Worm (Caenorhabditis elegans) whole organism, late embryonic: ENCODE data around the gene msp-81.

Experiments
- C08G9.2 ChIP-seq: sonication (generic microtip); optimal IDR thresholded peaks from 2 replicates; lab custom pipeline; 2016; ENCODE audit warnings: mild to moderate bottlenecking, missing genetic modification characterization, moderate library complexity, missing compliant biosample characterization
- C38D4.7 ChIP-seq: fragments of 200-800 bp; sonication (Bioruptor generic); optimal IDR thresholded peaks from 2 replicates; lab custom pipeline; 2018; ENCODE audit warnings: mild to moderate bottlenecking, missing genetic modification characterization, moderate library complexity, missing compliant biosample characterization
- T23F11.4 ChIP-seq: fragments of 200-800 bp; sonication (Bioruptor generic); optimal IDR thresholded peaks from 2 replicates; lab custom pipeline; 2018; ENCODE audit warnings: mild to moderate bottlenecking, missing genetic modification characterization, missing compliant biosample characterization
- ahr-1 ChIP-seq: sonication (generic microtip); optimal IDR thresholded peaks from 2 replicates; lab custom pipeline; 2016; ENCODE audit warnings: missing genetic modification characterization, missing compliant biosample characterization
- ama-1 ChIP-seq: fragments of 150-350 bp; optimal IDR thresholded peaks from 2 replicates; lab custom pipeline; 2014
- ceh-14 ChIP-seq: sonication (generic microtip); optimal IDR thresholded peaks from 2 replicates; lab custom pipeline; 2016; ENCODE audit warnings: missing genotype, missing genetic modification characterization, missing compliant biosample characterization
- ceh-18 ChIP-seq: sonication (generic microtip); optimal IDR thresholded peaks from 2 replicates; lab custom pipeline; 2016; ENCODE audit warnings: missing genetic modification characterization, missing compliant biosample characterization
- ceh-2 ChIP-seq: sonication (generic microtip); optimal IDR thresholded peaks from 2 replicates; lab custom pipeline; 2016; ENCODE audit warnings: missing genotype, missing genetic modification characterization, missing compliant biosample characterization
- ceh-22 ChIP-seq: sonication (generic microtip); optimal IDR thresholded peaks from 2 replicates; lab custom pipeline; 2017; ENCODE audit warnings: missing biosample characterization, missing genetic modification characterization
- ceh-45 ChIP-seq: fragments of 200-800 bp; sonication (Bioruptor generic); IDR thresholded peaks from 2 replicates; pipeline ENCODE4 v1.3.6; 2022; ENCODE audit warnings: missing genetic modification reagents, missing genetic modification characterization, missing compliant biosample characterization
- ceh-9 ChIP-seq: sonication (generic microtip); optimal IDR thresholded peaks from 2 replicates; lab custom pipeline; 2016; ENCODE audit warnings: mild to moderate bottlenecking, missing genetic modification characterization, inconsistent platforms, missing compliant biosample characterization
- elt-4 ChIP-seq: sonication (generic microtip); optimal IDR thresholded peaks from 2 replicates; lab custom pipeline; 2016; ENCODE audit warnings: missing genetic modification characterization, missing compliant biosample characterization
- ets-4 ChIP-seq: sonication (generic microtip); optimal IDR thresholded peaks from 2 replicates; lab custom pipeline; 2016; ENCODE audit warnings: missing genetic modification characterization, missing compliant biosample characterization
- eyg-1 ChIP-seq: sonication (generic microtip); optimal IDR thresholded peaks from 2 replicates; lab custom pipeline; 2016; ENCODE audit warnings: missing genotype, missing genetic modification characterization, missing compliant biosample characterization
- fkh-10 ChIP-seq: fragments of 150-350 bp; optimal IDR thresholded peaks from 2 replicates; lab custom pipeline; 2014; ENCODE audit warnings: missing biosample characterization, missing genetic modification reagents, missing genetic modification characterization
- hlh-13 ChIP-seq: fragments of 200-800 bp; sonication (Bioruptor generic); optimal IDR thresholded peaks from 2 replicates; lab custom pipeline; 2018; ENCODE audit warnings: mild to moderate bottlenecking, missing genetic modification characterization, missing compliant biosample characterization
- hlh-8 ChIP-seq: sonication (generic microtip); optimal IDR thresholded peaks from 2 replicates; lab custom pipeline; 2016; ENCODE audit warnings: missing genotype, missing genetic modification characterization, missing compliant biosample characterization
- nfya-1 ChIP-seq: sonication (generic microtip); optimal IDR thresholded peaks from 2 replicates; lab custom pipeline; 2017; ENCODE audit warnings: missing genetic modification characterization, mild to moderate bottlenecking, missing compliant biosample characterization, antibody characterized with exemption, moderate library complexity
- nhr-11 ChIP-seq: fragments of 150-350 bp; optimal IDR thresholded peaks from 2 replicates; lab custom pipeline; 2014; ENCODE audit warnings: missing biosample characterization, missing genetic modification characterization
- npax-4 ChIP-seq: sonication (generic microtip); optimal IDR thresholded peaks from 2 replicates; lab custom pipeline; 2016; ENCODE audit warnings: missing genetic modification characterization, missing compliant biosample characterization
- pag-3 ChIP-seq: sonication (generic microtip); optimal IDR thresholded peaks from 2 replicates; lab custom pipeline; 2016; ENCODE audit warnings: missing compliant biosample characterization, missing genetic modification characterization, borderline replicate concordance
- pat-9 ChIP-seq: fragments of 200-800 bp; sonication (Bioruptor generic); optimal IDR thresholded peaks from 2 replicates; lab custom pipeline; 2018; ENCODE audit warnings: mild to moderate bottlenecking, missing genetic modification characterization, moderate library complexity, missing compliant biosample characterization
- pha-2 ChIP-seq: sonication (generic microtip); optimal IDR thresholded peaks from 2 replicates; lab custom pipeline; 2017; ENCODE audit warnings: mild to moderate bottlenecking, missing genetic modification characterization, missing compliant biosample characterization
- pros-1 ChIP-seq: fragments of 150-350 bp; optimal IDR thresholded peaks from 2 replicates; lab custom pipeline; 2014; ENCODE audit warnings: missing biosample characterization, missing genetic modification reagents, missing genetic modification characterization
- sox-2 ChIP-seq: fragments of 200-800 bp; sonication (Bioruptor generic); IDR thresholded peaks from 2 replicates; pipeline ENCODE4 v1.3.6; 2022; ENCODE audit warnings: missing genetic modification reagents, missing genetic modification characterization, missing compliant biosample characterization
- unc-3 ChIP-seq, 2 experiments: fragments of 200-800 bp in 1 of 2; sonication (Bioruptor generic) in 1 of 2; sonication (generic microtip) in 1 of 2; conservative IDR thresholded peaks in 1 of 2; optimal IDR thresholded peaks in 1 of 2; 2 replicates each; pipeline versions ENCODE4 v1.3.6 to Lab custom; 2016 to 2022; ENCODE audit warnings: missing compliant biosample characterization in 2 of 2, missing genetic modification characterization in 2 of 2, missing genetic modification reagents in 1 of 2
- unc-42 ChIP-seq: sonication (generic microtip); optimal IDR thresholded peaks from 2 replicates; lab custom pipeline; 2016; ENCODE audit warnings: missing genotype, missing genetic modification characterization, missing compliant biosample characterization
- unc-55 ChIP-seq: sonication (generic microtip); optimal IDR thresholded peaks from 2 replicates; lab custom pipeline; 2017; ENCODE audit warnings: missing biosample characterization, missing genetic modification reagents, missing genetic modification characterization
- unc-86 ChIP-seq: sonication (generic microtip); optimal IDR thresholded peaks from 2 replicates; lab custom pipeline; 2016; ENCODE audit warnings: missing genetic modification characterization, missing compliant biosample characterization
- zip-5 ChIP-seq: sonication (generic microtip); optimal IDR thresholded peaks from 2 replicates; lab custom pipeline; 2016; ENCODE audit warnings: missing genetic modification characterization, missing compliant biosample characterization

msp-81 gene

ce11 chrIV:9825196-9825744, 10.9 kb downstream of the msp-81 start, which contains the start of gene mtr-4:
mtr-4 (plus strand) TSS chrIV:9825694.
- TF ChIP-seq eyg-1 (tag; lab: Kevin White, UChicago), result no peak
- TF ChIP-seq pag-3, result no peak
- no peak for TF ChIP-seq ceh-18 (tag; lab: Kevin White, UChicago)
- no peak for TF ChIP-seq hlh-8 (tag; lab: Kevin White, UChicago)
- TF ChIP-seq, all 69 proteins: peak for 0

DNA sequence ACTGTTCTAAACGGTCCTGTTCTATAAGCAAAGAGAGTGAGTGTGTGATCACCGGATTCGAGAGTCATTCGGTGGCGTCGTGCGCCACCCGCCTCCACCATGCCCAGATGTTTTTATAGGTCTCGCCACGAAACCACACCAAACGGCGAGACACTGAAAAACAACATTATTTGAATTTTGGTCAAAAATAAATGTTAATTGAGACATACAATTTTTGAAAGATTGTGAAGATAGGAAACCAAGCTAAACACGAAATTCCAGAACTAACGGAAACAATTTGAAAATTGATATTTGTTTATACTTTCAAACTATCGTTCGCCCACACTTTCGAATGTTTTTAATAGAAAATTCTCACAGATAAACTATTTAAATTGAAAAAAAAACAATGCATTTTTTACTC, 11.7 kb downstream of the msp-81 start, which contains the start of gene catp-6:
TSS of gene catp-6 (minus strand) at position 101 of the 400 bp plus-strand sequence.
- TF ChIP-seq pat-9 (tag; lab: Kevin White, UChicago), result no peak
- TF ChIP-seq ahr-1 (tag; lab: Kevin White, UChicago), result no peak
- no peak for TF ChIP-seq ceh-9 (tag; lab: Kevin White, UChicago)
- TF ChIP-seq npax-4 (tag; lab: Kevin White, UChicago), result no peak
- no peak for TF ChIP-seq ceh-22 (tag; lab: Kevin White, UChicago)
- no peak for TF ChIP-seq elt-4 (tag; lab: Kevin White, UChicago)
- TF ChIP-seq nhr-11 (tag; lab: Kevin White, UChicago), result no peak
- no peak for TF ChIP-seq unc-55 (GFP tag; lab: Kevin White, UChicago)
- no peak for TF ChIP-seq pag-3
- no peak for TF ChIP-seq sox-2 (GFP tag; lab: Robert Waterston, UW)
- no peak for TF ChIP-seq ceh-45 (GFP tag; lab: Robert Waterston, UW)
- TF ChIP-seq ceh-2, result no peak

ce11 chrIV:9822585-9822984, 13.6 kb downstream of the msp-81 start:
- TF ChIP-seq ceh-14 (tag; lab: Kevin White, UChicago), result no peak
- TF ChIP-seq npax-4 (tag; lab: Kevin White, UChicago), result no peak
- TF ChIP-seq unc-55 (GFP tag; lab: Kevin White, UChicago), result no peak
- TF ChIP-seq unc-86 (tag; lab: Kevin White, UChicago), result no peak
- no peak for TF ChIP-seq T23F11.4 (GFP tag; lab: Kevin White, UChicago)
- peak; percentile 9 for TF ChIP-seq C08G9.2 (tag; lab: Kevin White, UChicago)

- TF ChIP-seq fkh-10 (GFP tag; lab: Kevin White, UChicago), result no peak
- no peak for TF ChIP-seq ahr-1 (tag; lab: Kevin White, UChicago)
- TF ChIP-seq unc-42 (tag; lab: Kevin White, UChicago), result no peak
- no peak for TF ChIP-seq ceh-22 (tag; lab: Kevin White, UChicago)
- no peak for TF ChIP-seq pat-9 (tag; lab: Kevin White, UChicago)
- TF ChIP-seq nfya-1 (tag; lab: Kevin White, UChicago), result no peak
- TF ChIP-seq, all 69 proteins: peak for 0
Measured at ce11 chrIV:9821621-9822020, 14.6 kb downstream of the msp-81 start, which contains the start of gene col-123. col-123 (plus strand) TSS chrIV:9821921.

- TF ChIP-seq hlh-8 (tag; lab: Kevin White, UChicago) (no peak), C38D4.7 (GFP tag; lab: Kevin White, UChicago) (no peak), pros-1 (no peak), ets-4 (tag; lab: Kevin White, UChicago) (no peak), unc-3 (GFP tag; conservative IDR thresholded peaks at IDR 0.05; lab: Robert Waterston, UW) (no peak), unc-3 (tag; optimal IDR thresholded peaks at IDR 0.05; lab: Kevin White, UChicago) (no peak), pha-2 (tag; lab: Kevin White, UChicago) (no peak), hlh-13 (GFP tag; lab: Kevin White, UChicago) (no peak), eyg-1 (tag; lab: Kevin White, UChicago) (no peak), pag-3 (no peak), fkh-10 (GFP tag; lab: Kevin White, UChicago) (no peak), ama-1 (lab: Kevin White, UChicago) (no peak), zip-5 (no peak)
Measured at ce11 chrIV:9815432-9815831, 20.8 kb downstream of the msp-81 start, which contains the start of gene egl-20. egl-20 (minus strand) TSS chrIV:9815532.
